Worm (Caenorhabditis elegans) whole organism, late embryonic: ENCODE results near the gene F48B9.3.

ENCODE experiments used
- ceh-45 ChIP-seq: fragments of 200-800 bp; sonication (Bioruptor generic); IDR thresholded peaks from 2 replicates; pipeline ENCODE4 v1.3.6; 2022; ENCODE audit warnings: missing genetic modification reagents, missing genetic modification characterization, missing compliant biosample characterization
- ttx-3 ChIP-seq: sonication (generic microtip); optimal IDR thresholded peaks from 2 replicates; lab custom pipeline; 2016; ENCODE audit warnings: missing genetic modification reagents, missing genetic modification characterization, missing compliant biosample characterization

DNA sequence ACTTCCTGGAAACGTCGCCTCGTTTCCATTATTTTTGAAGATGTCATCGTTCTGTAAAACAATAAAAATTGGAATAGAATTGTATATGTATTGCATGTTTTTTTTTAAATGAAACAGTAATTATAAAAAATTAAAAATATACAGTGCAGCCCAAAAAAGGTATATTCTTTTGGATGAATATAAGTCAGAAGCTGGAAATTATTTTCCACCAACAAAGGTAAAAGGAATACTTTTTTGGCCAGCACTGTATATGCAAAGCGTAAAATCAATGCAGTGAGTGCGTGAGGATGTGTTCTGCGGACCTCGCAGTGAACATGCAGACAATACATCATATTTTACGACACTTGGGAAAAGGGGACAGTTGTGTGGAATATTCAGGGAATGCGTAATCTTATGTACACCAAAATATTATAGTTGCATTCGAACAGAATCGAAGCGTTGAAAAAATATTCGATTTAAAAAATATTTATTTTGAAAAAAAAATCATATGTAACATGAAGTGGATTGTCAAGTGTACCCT, 11.6 kb downstream of the F48B9.3 start, which contains the start of gene F48B9.8:
- TF ChIP-seq ttx-3, result no peak
- TF ChIP-seq ceh-45 (GFP tag; lab: Robert Waterston, UW), result no peak
